Worm (Caenorhabditis elegans) whole organism, L2 larva: ENCODE measurements around the gene C05C8.1.

ENCODE experiments used
- C34F6.9 ChIP-seq: fragments of 150-350 bp; optimal IDR thresholded peaks from 2 replicates; lab custom pipeline; 2014; ENCODE audit warnings: missing biosample characterization, missing genetic modification characterization
- F13H6.1 ChIP-seq: sonication (generic microtip); optimal IDR thresholded peaks from 2 replicates; lab custom pipeline; 2016; ENCODE audit warnings: missing genetic modification characterization, missing compliant biosample characterization
- R02D3.7 ChIP-seq: fragments of 150-350 bp; optimal IDR thresholded peaks from 2 replicates; lab custom pipeline; 2014; ENCODE audit warnings: missing biosample characterization, missing genetic modification characterization
- Y55F3AM.14 ChIP-seq: fragments of 200-800 bp; sonication (Bioruptor generic); optimal IDR thresholded peaks from 2 replicates; lab custom pipeline; 2018; ENCODE audit warnings: mild to moderate bottlenecking, missing genetic modification characterization, missing compliant biosample characterization
- ZK546.5 ChIP-seq: sonication (generic microtip); optimal IDR thresholded peaks from 2 replicates; lab custom pipeline; 2017; ENCODE audit warnings: missing biosample characterization, missing genetic modification characterization
- alr-1 ChIP-seq: fragments of 150-350 bp; optimal IDR thresholded peaks from 2 replicates; lab custom pipeline; 2014; ENCODE audit warnings: missing biosample characterization, missing genetic modification characterization
- aly-2 ChIP-seq: fragments of 150-350 bp; optimal IDR thresholded peaks from 2 replicates; lab custom pipeline; 2014; ENCODE audit warnings: missing biosample characterization, missing genetic modification characterization
- blmp-1 ChIP-seq: sonication (generic microtip); optimal IDR thresholded peaks from 2 replicates; lab custom pipeline; 2017; ENCODE audit warnings: missing genetic modification characterization, mild to moderate bottlenecking, missing compliant biosample characterization, antibody characterized with exemption, moderate library complexity; ENCODE audit not compliant: insufficient read depth
- ceh-16 ChIP-seq: fragments of 150-350 bp; optimal IDR thresholded peaks from 2 replicates; lab custom pipeline; 2014; ENCODE audit warnings: missing biosample characterization, missing genetic modification characterization
- crh-2 ChIP-seq: sonication (generic microtip); optimal IDR thresholded peaks from 2 replicates; lab custom pipeline; 2017; ENCODE audit warnings: missing biosample characterization, missing genetic modification characterization
- dmd-4 ChIP-seq: sonication (generic microtip); optimal IDR thresholded peaks from 2 replicates; lab custom pipeline; 2017; ENCODE audit warnings: missing biosample characterization, missing genetic modification characterization
- egl-27 ChIP-seq: sonication (generic microtip); optimal IDR thresholded peaks from 3 replicates; lab custom pipeline; 2017; ENCODE audit warnings: missing biosample characterization, missing genetic modification reagents, missing genetic modification characterization
- elt-1 ChIP-seq: fragments of 150-350 bp; optimal IDR thresholded peaks from 2 replicates; lab custom pipeline; 2014; ENCODE audit warnings: missing biosample characterization, missing genetic modification characterization
- elt-3 ChIP-seq: sonication (generic microtip); optimal IDR thresholded peaks from 2 replicates; lab custom pipeline; 2017; ENCODE audit warnings: missing biosample characterization, missing genetic modification characterization
- lin-11 ChIP-seq: fragments of 150-350 bp; sonication (generic microtip); optimal IDR thresholded peaks from 2 replicates; lab custom pipeline; 2014; ENCODE audit warnings: missing biosample characterization, missing genetic modification characterization, inconsistent platforms, mixed read lengths
- lin-13 ChIP-seq: fragments of 150-350 bp; optimal IDR thresholded peaks from 2 replicates; lab custom pipeline; 2014; ENCODE audit warnings: missing biosample characterization, missing genetic modification reagents, missing genetic modification characterization
- lin-39 ChIP-seq: fragments of 150-350 bp; optimal IDR thresholded peaks from 2 replicates; lab custom pipeline; 2014; ENCODE audit warnings: missing biosample characterization, missing genetic modification reagents, missing genetic modification characterization
- lsy-2 ChIP-seq, 2 experiments: fragments of 150-350 bp in 1 of 2; sonication (generic microtip) in 1 of 2; optimal IDR thresholded peaks; 2 replicates each; lab custom pipeline; 2014 to 2017; ENCODE audit warnings: missing biosample characterization in 2 of 2, missing genetic modification characterization in 2 of 2
- mab-5 ChIP-seq: fragments of 150-350 bp; optimal IDR thresholded peaks from 2 replicates; lab custom pipeline; 2014; ENCODE audit warnings: missing biosample characterization, missing genetic modification characterization
- mbf-1 ChIP-seq: sonication (generic microtip); optimal IDR thresholded peaks from 2 replicates; lab custom pipeline; 2017; ENCODE audit warnings: missing biosample characterization, missing genetic modification characterization
- mdl-1 ChIP-seq, 2 experiments: fragments of 150-350 bp in 1 of 2; sonication (generic microtip) in 1 of 2; optimal IDR thresholded peaks; 2 replicates each; lab custom pipeline; 2017; ENCODE audit warnings: missing biosample characterization in 2 of 2, missing genetic modification characterization in 2 of 2
- nhr-11 ChIP-seq: fragments of 150-350 bp; optimal IDR thresholded peaks from 2 replicates; lab custom pipeline; 2014; ENCODE audit warnings: missing biosample characterization, missing genetic modification characterization
- nhr-12 ChIP-seq: fragments of 150-350 bp; optimal IDR thresholded peaks from 2 replicates; lab custom pipeline; 2014; ENCODE audit warnings: missing biosample characterization, missing genetic modification characterization
- nhr-129 ChIP-seq: fragments of 150-350 bp; optimal IDR thresholded peaks from 2 replicates; lab custom pipeline; 2014; ENCODE audit warnings: missing biosample characterization, missing genetic modification characterization
- nhr-21 ChIP-seq: fragments of 150-350 bp; optimal IDR thresholded peaks from 2 replicates; lab custom pipeline; 2014; ENCODE audit warnings: missing biosample characterization, missing genetic modification characterization
- nhr-23 ChIP-seq: fragments of 150-350 bp; optimal IDR thresholded peaks from 2 replicates; lab custom pipeline; 2014; ENCODE audit warnings: missing biosample characterization, missing genetic modification reagents, missing genetic modification characterization
- nhr-237 ChIP-seq: fragments of 150-350 bp; optimal IDR thresholded peaks from 2 replicates; lab custom pipeline; 2014; ENCODE audit warnings: missing biosample characterization, missing genetic modification characterization
- nhr-25 ChIP-seq: fragments of 150-350 bp; sonication (generic microtip); optimal IDR thresholded peaks from 3 replicates; lab custom pipeline; 2014; ENCODE audit warnings: missing biosample characterization, missing genetic modification characterization
- nhr-6 ChIP-seq: fragments of 150-350 bp; optimal IDR thresholded peaks from 2 replicates; lab custom pipeline; 2014; ENCODE audit warnings: missing biosample characterization, missing genetic modification characterization
- nhr-77 ChIP-seq: fragments of 150-350 bp; optimal IDR thresholded peaks from 2 replicates; lab custom pipeline; 2014; ENCODE audit warnings: missing biosample characterization, missing genetic modification characterization
- peb-1 ChIP-seq: fragments of 150-350 bp; optimal IDR thresholded peaks from 2 replicates; lab custom pipeline; 2014; ENCODE audit warnings: missing biosample characterization, missing genetic modification characterization
- sem-4 ChIP-seq: fragments of 150-350 bp; optimal IDR thresholded peaks from 2 replicates; lab custom pipeline; 2014; ENCODE audit warnings: missing biosample characterization, missing genetic modification reagents, missing genetic modification characterization
- skn-1 ChIP-seq: sonication (generic microtip); optimal IDR thresholded peaks from 2 replicates; lab custom pipeline; 2017; ENCODE audit warnings: missing biosample characterization, missing genetic modification characterization
- sma-3 ChIP-seq: sonication (generic microtip); optimal IDR thresholded peaks from 2 replicates; lab custom pipeline; 2016; ENCODE audit warnings: missing genetic modification reagents, missing genetic modification characterization, missing compliant biosample characterization
- sma-9 ChIP-seq, 2 experiments: fragments of 150-350 bp in 1 of 2; sonication (generic microtip) in 1 of 2; optimal IDR thresholded peaks; 2 replicates each; lab custom pipeline; 2014 to 2016; ENCODE audit warnings: missing genetic modification characterization in 2 of 2, mild to moderate bottlenecking in 1 of 2, missing biosample characterization in 1 of 2, missing compliant biosample characterization in 1 of 2, missing genetic modification reagents in 1 of 2, moderate library complexity in 1 of 2
- unc-39 ChIP-seq: fragments of 150-350 bp; optimal IDR thresholded peaks from 2 replicates; lab custom pipeline; 2014; ENCODE audit warnings: missing biosample characterization, missing genetic modification characterization
- unc-55 ChIP-seq: fragments of 150-350 bp; sonication (generic microtip); optimal IDR thresholded peaks from 3 replicates; lab custom pipeline; 2014; ENCODE audit warnings: missing biosample characterization, missing genetic modification reagents, missing genetic modification characterization
- unc-62 ChIP-seq: fragments of 150-350 bp; optimal IDR thresholded peaks from 2 replicates; lab custom pipeline; 2014; ENCODE audit warnings: missing biosample characterization, missing genetic modification reagents, missing genetic modification characterization
- zag-1 ChIP-seq: fragments of 150-350 bp; optimal IDR thresholded peaks from 2 replicates; lab custom pipeline; 2014; ENCODE audit warnings: missing biosample characterization, missing genetic modification characterization
- ztf-1 ChIP-seq: fragments of 200-800 bp; sonication (Bioruptor generic); conservative IDR thresholded peaks from 2 replicates; pipeline ENCODE4 v1.3.6; 2022; ENCODE audit warnings: missing genetic modification characterization, missing compliant biosample characterization

The C05C8.1 gene

DNA sequence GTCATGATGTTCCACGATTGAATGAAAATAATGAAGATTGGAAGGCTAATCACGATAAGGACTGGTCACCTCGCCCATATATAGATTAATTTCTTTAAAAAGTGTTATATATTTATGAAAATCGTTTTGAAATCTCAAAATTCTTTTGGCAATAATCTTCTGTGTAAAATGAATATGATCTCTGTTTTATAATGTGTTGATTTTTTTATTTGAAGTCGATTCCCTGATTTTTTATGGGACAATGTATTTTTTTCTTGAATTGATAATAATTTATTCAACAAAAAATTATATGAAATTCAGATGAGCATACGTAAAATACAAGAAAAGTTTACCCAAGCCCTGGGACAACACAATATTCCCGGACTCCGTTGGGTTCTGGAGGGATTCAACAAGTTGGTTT is at the start of gene C05C8.1:
Gene C05C8.1 (plus strand): TSS at position 301 of the 400 bp plus-strand sequence.
- no peak for TF ChIP-seq unc-62 (GFP tag; lab: Kevin White, UChicago)
- no peak for TF ChIP-seq R02D3.7 (tag; lab: Kevin White, UChicago)
- TF ChIP-seq C34F6.9 (tag; lab: Kevin White, UChicago), result no peak
- TF ChIP-seq mbf-1 (tag; lab: Kevin White, UChicago), result no peak
- no peak for TF ChIP-seq sem-4 (tag; lab: Kevin White, UChicago)
- TF ChIP-seq F13H6.1, result no peak
- no peak for TF ChIP-seq sma-9 (GFP tag; optimal IDR thresholded peaks at IDR 0.05; lab: Kevin White, UChicago)
- no peak for TF ChIP-seq sma-9 (tag; optimal IDR thresholded peaks at IDR 0.05; lab: Kevin White, UChicago)
- no peak for TF ChIP-seq zag-1 (tag; lab: Kevin White, UChicago)
- TF ChIP-seq nhr-129 (tag; lab: Kevin White, UChicago), result no peak
- no peak for TF ChIP-seq lin-13 (GFP tag; lab: Kevin White, UChicago)
- no peak for TF ChIP-seq nhr-21 (tag; lab: Kevin White, UChicago)
- no peak for TF ChIP-seq crh-2 (tag; lab: Kevin White, UChicago)
- TF ChIP-seq nhr-12 (tag; lab: Kevin White, UChicago), result no peak
- TF ChIP-seq mab-5 (tag; lab: Kevin White, UChicago), result no peak

DNA sequence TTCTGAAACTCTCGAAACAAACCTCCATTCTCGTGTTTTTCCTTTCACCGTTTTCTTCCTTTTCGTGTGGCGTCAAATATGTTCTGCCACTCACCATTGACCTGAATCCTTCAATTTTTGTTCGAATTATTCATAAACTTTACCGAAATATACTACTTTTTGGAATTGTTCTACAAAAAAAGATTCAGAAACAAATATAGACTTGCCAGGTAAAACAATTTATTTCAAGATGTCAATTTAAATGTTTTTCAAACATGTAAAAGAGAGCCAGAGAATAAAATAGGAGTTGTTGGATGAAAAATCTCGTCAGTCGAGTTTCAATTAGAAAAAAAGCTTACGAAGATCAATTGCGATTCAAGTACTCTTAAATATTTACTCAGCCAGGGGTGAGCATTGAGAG is 46.0 kb upstream of the C05C8.1 start, which contains the start of gene F09G2.8:
Gene F09G2.8 (minus strand): TSS at position 101 of the 400 bp plus-strand sequence.
- TF ChIP-seq C34F6.9 (tag; lab: Kevin White, UChicago) (no peak), blmp-1 (no peak), ZK546.5 (no peak), alr-1 (tag; lab: Kevin White, UChicago) (no peak), dmd-4 (no peak), sma-3 (GFP tag; lab: Kevin White, UChicago) (no peak), nhr-12 (tag; lab: Kevin White, UChicago) (no peak), mab-5 (tag; lab: Kevin White, UChicago) (no peak), peb-1 (no peak), lin-11 (no peak), nhr-129 (tag; lab: Kevin White, UChicago) (no peak), nhr-77 (tag; lab: Kevin White, UChicago) (no peak), egl-27 (tag; lab: Kevin White, UChicago) (no peak), elt-3 (tag; lab: Kevin White, UChicago) (no peak), sem-4 (tag; lab: Kevin White, UChicago) (no peak), crh-2 (tag; lab: Kevin White, UChicago) (no peak), nhr-25 (tag; lab: Kevin White, UChicago) (no peak), nhr-21 (tag; lab: Kevin White, UChicago) (no peak), nhr-237 (tag; lab: Kevin White, UChicago) (no peak)

DNA sequence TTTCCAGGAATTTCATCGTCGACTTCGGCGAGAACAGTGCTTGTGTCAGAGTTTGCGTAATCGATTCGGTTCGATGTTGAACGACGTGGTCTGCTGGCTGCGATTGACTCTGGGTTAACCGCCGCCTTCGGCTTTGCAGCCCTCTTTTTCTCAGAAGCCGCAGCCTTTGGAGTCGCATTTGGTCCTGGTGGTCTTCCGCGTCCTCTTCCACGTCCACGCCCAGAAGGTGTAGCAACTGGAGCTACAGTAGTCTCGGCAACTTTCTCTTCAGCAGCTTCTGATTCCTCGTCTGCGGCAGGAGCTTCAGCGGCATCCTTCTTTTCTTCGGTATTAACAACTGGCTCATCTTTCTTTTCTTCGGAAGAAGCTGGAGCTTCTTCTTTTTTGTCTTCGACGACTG is 44.8 kb upstream of the C05C8.1 start:
- no peak for TF ChIP-seq egl-27 (tag; lab: Kevin White, UChicago)
- TF ChIP-seq, all 48 proteins: peak for 0

DNA sequence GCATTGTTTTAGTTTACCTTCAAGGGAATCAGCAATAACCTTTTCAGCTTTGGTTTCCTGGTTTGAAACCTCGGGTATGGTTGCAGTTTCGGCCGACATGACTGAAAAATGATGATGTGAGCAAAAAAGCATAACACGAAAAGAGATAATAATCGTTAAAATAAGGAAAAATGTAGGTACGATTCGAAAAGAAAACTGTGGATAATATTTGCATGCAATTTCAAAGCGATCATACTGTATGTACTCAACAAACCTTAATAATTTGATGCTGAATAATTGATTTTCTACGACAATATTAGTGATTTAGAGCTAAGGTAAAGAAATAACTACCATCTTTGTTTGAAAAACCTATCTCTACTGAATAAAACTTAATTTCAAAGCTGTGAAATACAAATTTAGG is 43.5 kb upstream of the C05C8.1 start, which contains the start of gene attf-2:
Gene attf-2 (minus strand): TSS at position 101 of the 400 bp plus-strand sequence.
- TF ChIP-seq nhr-77 (tag; lab: Kevin White, UChicago), result no peak
- no peak for TF ChIP-seq unc-39 (tag; lab: Kevin White, UChicago)
- no peak for TF ChIP-seq nhr-11 (tag; lab: Kevin White, UChicago)
- no peak for TF ChIP-seq Y55F3AM.14
- no peak for TF ChIP-seq nhr-23

DNA sequence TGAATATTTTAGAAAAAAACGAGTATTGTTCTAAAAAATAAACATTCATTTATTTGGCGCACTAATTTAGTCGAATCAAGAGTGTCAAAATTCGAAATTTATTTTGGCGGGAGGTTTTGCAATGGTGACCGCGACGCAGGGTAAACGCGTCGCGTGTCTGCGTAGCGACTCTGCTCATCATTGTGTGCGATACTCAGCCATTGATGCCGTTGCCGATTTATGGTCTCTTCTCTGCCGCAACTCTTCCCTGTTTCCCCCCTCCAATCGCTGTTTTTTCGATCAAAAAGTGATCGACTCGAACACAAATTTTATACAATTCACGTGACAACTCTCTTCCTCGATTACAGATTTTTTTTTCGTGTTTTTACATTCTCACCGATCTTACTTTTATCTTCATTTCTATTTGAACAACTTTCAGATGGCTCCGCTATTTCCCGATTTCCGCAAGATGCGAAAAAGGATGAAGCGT is 43.0 kb upstream of the C05C8.1 start, which contains the start of gene F09G2.2:
Gene F09G2.2 (plus strand): TSS at position 419 of the 469 bp plus-strand sequence.
- no peak for TF ChIP-seq unc-39 (tag; lab: Kevin White, UChicago)
- peak; percentile 91 for TF ChIP-seq ceh-16
- TF ChIP-seq skn-1, result no peak
- TF ChIP-seq unc-55 (GFP tag; lab: Kevin White, UChicago), result peak; percentile 96
- TF ChIP-seq unc-62 (GFP tag; lab: Kevin White, UChicago), result no peak
- peak; percentile 80 for TF ChIP-seq nhr-6
- TF ChIP-seq lin-39 (tag; lab: Kevin White, UChicago), result no peak
- peak in 1 of 2 experiments; percentile 48 for TF ChIP-seq mdl-1 (tag; optimal IDR thresholded peaks at IDR 0.05; lab: Kevin White, UChicago)
- TF ChIP-seq mab-5 (tag; lab: Kevin White, UChicago), result peak; percentile 76
- TF ChIP-seq sem-4 (tag; lab: Kevin White, UChicago), result peak; percentile 84
- peak; percentile 90 for TF ChIP-seq lin-11
- peak; percentile 47 for TF ChIP-seq zag-1 (tag; lab: Kevin White, UChicago)
- TF ChIP-seq aly-2 (tag; lab: Kevin White, UChicago), result no peak
- no peak for TF ChIP-seq nhr-237 (tag; lab: Kevin White, UChicago)
- no peak for TF ChIP-seq alr-1 (tag; lab: Kevin White, UChicago)
- TF ChIP-seq ztf-1 (GFP tag; lab: Robert Waterston, UW), result no peak
- TF ChIP-seq crh-2 (tag; lab: Kevin White, UChicago), result peak; percentile 95
- no peak for TF ChIP-seq elt-3 (tag; lab: Kevin White, UChicago)
- peak; percentile 93 for TF ChIP-seq sma-3 (GFP tag; lab: Kevin White, UChicago)
- peak; percentile 90 for TF ChIP-seq nhr-129 (tag; lab: Kevin White, UChicago)
- TF ChIP-seq C34F6.9 (tag; lab: Kevin White, UChicago), result peak; percentile 97
- no peak for TF ChIP-seq nhr-11 (tag; lab: Kevin White, UChicago)
- TF ChIP-seq dmd-4, result no peak
- TF ChIP-seq ZK546.5, result peak; percentile 31
- TF ChIP-seq R02D3.7 (tag; lab: Kevin White, UChicago), result no peak
- peak; percentile 45 for TF ChIP-seq nhr-77 (tag; lab: Kevin White, UChicago)
- TF ChIP-seq elt-1 (tag; lab: Kevin White, UChicago), result no peak
- TF ChIP-seq nhr-12 (tag; lab: Kevin White, UChicago), result no peak
- TF ChIP-seq blmp-1, result peak; percentile 76
- TF ChIP-seq lsy-2 (tag; optimal IDR thresholded peaks at IDR 0.05; lab: Kevin White, UChicago), result peak; percentile 73 to 92
- peak; percentile 33 for TF ChIP-seq Y55F3AM.14
